Fruit fly (Drosophila melanogaster): ENCODE results near the gene CG13255.

The CG13255 gene

dm6 chr3L:20792693-20793092 is 44.6 kb upstream of the CG13255 start, which contains the start of gene Six4 (continued):
- TF ChIP-seq CG10366 (GFP tag; IDR thresholded peaks at IDR 0.05) (no peak), Sry-δ (GFP tag; optimal IDR thresholded peaks at IDR 0.05) (no peak), Poxn (GFP tag; IDR thresholded peaks at IDR 0.05) (no peak), CoRest (tag; optimal IDR thresholded peaks at IDR 0.05) (peak; percentile 5), CG10431 (GFP tag; optimal IDR thresholded peaks at IDR 0.05) (peak; percentile 35), CG16863 (GFP tag; optimal IDR thresholded peaks at IDR 0.05) (no peak), CG7357 (GFP tag; IDR thresholded peaks at IDR 0.05) (no peak), CG18262 (tag; optimal IDR thresholded peaks at IDR 0.05) (no peak), CG15696 (tag; optimal IDR thresholded peaks at IDR 0.05) (peak; percentile 28), p53 (GFP tag; optimal IDR thresholded peaks at IDR 0.05) (no peak), salm (tag; optimal IDR thresholded peaks at IDR 0.05) (no peak), CG34422 (GFP tag; IDR thresholded peaks at IDR 0.05) (no peak), nom (GFP tag; optimal IDR thresholded peaks at IDR 0.05) (no peak), prd (optimal IDR thresholded peaks at IDR 0.05) (no peak), prd (GFP tag; IDR thresholded peaks at IDR 0.05) (0 out of 3 replicates have a peak, but pooled peaks have one; percentile 28), zfh1 (GFP tag; IDR thresholded peaks at IDR 0.05) (no peak), Mrtf (GFP tag; IDR thresholded peaks at IDR 0.05) (0 out of 3 replicates have a peak, but pooled peaks have one; percentile 34), Kr (GFP tag; optimal IDR thresholded peaks at IDR 0.05) (peak; percentile 54), CG4328 (GFP tag; optimal IDR thresholded peaks at IDR 0.05) (peak; percentile 7), sob (GFP tag; IDR thresholded peaks at IDR 0.05) (no peak), abd-A (tag; optimal IDR thresholded peaks at IDR 0.05) (no peak), CG17328 (GFP tag; IDR thresholded peaks at IDR 0.05) (peak; percentile 41; the same call in 1 of the 2 replicates), onecut (GFP tag; IDR thresholded peaks at IDR 0.05) (0 out of 2 replicates have a peak, but pooled peaks have one; percentile 20), CG9727 (GFP tag; optimal IDR thresholded peaks at IDR 0.05) (peak; percentile 17), Dad (GFP tag; optimal IDR thresholded peaks at IDR 0.05) (no peak), CG12391 (tag; optimal IDR thresholded peaks at IDR 0.05) (no peak), Dp (GFP tag; optimal IDR thresholded peaks at IDR 0.05) (no peak), Dip3 (GFP tag; optimal IDR thresholded peaks at IDR 0.05) (no peak), CG1233 (GFP tag; optimal IDR thresholded peaks at IDR 0.05) (peak; percentile 20), slp2 (GFP tag; optimal IDR thresholded peaks at IDR 0.05) (no peak), sim (GFP tag; IDR thresholded peaks at IDR 0.05) (0 out of 2 replicates have a peak, but pooled peaks have one; percentile 44), ash1 (GFP tag; optimal IDR thresholded peaks at IDR 0.05) (no peak), CG14710 (tag; optimal IDR thresholded peaks at IDR 0.05) (peak; percentile 24), CG13123 (GFP tag; optimal IDR thresholded peaks at IDR 0.05) (no peak), vvl (GFP tag; IDR thresholded peaks at IDR 0.05) (no peak; the same call in 1 of the 2 replicates), Jarid2 (GFP tag; optimal IDR thresholded peaks at IDR 0.05) (peak; percentile 74), CG8924 (tag; optimal IDR thresholded peaks at IDR 0.05) (peak; percentile 40), CG3065 (GFP tag; optimal IDR thresholded peaks at IDR 0.05) (peak; percentile 97), da (GFP tag; optimal IDR thresholded peaks at IDR 0.05) (no peak), CG4617 (GFP tag; optimal IDR thresholded peaks at IDR 0.05; ENCODE audit: borderline replicate concordance) (no peak), CG10979 (tag; optimal IDR thresholded peaks at IDR 0.05) (peak; percentile 13), CG11093 (GFP tag; IDR thresholded peaks at IDR 0.05) (no peak), CG33557 (GFP tag; optimal IDR thresholded peaks at IDR 0.05) (peak; percentile 63), CG16815 (GFP tag; optimal IDR thresholded peaks at IDR 0.05) (no peak), BtbVII (GFP tag; optimal IDR thresholded peaks at IDR 0.05) (no peak), phol (tag; optimal IDR thresholded peaks at IDR 0.05) (peak; percentile 56), Deaf1 (tag; optimal IDR thresholded peaks at IDR 0.05) (no peak), insv (GFP tag; optimal IDR thresholded peaks at IDR 0.05) (peak in 1 of 2 experiments; percentile 21), Nf-YC (tag; optimal IDR thresholded peaks at IDR 0.05) (peak; percentile 94), seq (GFP tag; IDR thresholded peaks at IDR 0.05) (peak; percentile 89), pho (GFP tag; optimal IDR thresholded peaks at IDR 0.05) (no peak)

Data from whole organism, embryonic.